Fruit fly (Drosophila melanogaster) whole organism, embryonic: ENCODE results near the gene CG7810.

ENCODE experiments used
- Asciz ChIP-seq: fragments of 200-800 bp; sonication (Bioruptor generic); optimal IDR thresholded peaks from 2 replicates; lab custom pipeline; 2017; ENCODE audit warnings: missing biosample characterization, mild to moderate bottlenecking, missing genetic modification characterization, missing genetic modification reagents
- CG10209 ChIP-seq: fragments of 200-800 bp; sonication (Bioruptor generic); optimal IDR thresholded peaks from 3 replicates; lab custom pipeline; 2017; ENCODE audit warnings: missing biosample characterization, mild to moderate bottlenecking, missing genetic modification characterization, missing genetic modification reagents
- CG10267 ChIP-seq: fragments of 200-800 bp; sonication (Bioruptor generic); optimal IDR thresholded peaks from 2 replicates; lab custom pipeline; 2018; ENCODE audit warnings: missing biosample characterization, mild to moderate bottlenecking, missing genetic modification characterization, moderate library complexity
- CG11456 ChIP-seq: fragments of 200-800 bp; sonication (Bioruptor generic); IDR thresholded peaks from 3 replicates; pipeline ENCODE4 v1.3.6; 2022; ENCODE audit warnings: missing biosample characterization, missing genetic modification characterization
- CG11504 ChIP-seq: fragments of 200-800 bp; sonication (Bioruptor generic); optimal IDR thresholded peaks from 3 replicates; lab custom pipeline; 2019; ENCODE audit warnings: missing biosample characterization, mild to moderate bottlenecking, missing genetic modification characterization, moderate library complexity
- CG12391 ChIP-seq: fragments of 200-800 bp; sonication (Bioruptor generic); optimal IDR thresholded peaks from 3 replicates; lab custom pipeline; 2018; ENCODE audit warnings: missing biosample characterization, mild to moderate bottlenecking, missing genetic modification characterization, moderate library complexity
- CG12659 ChIP-seq: fragments of 200-800 bp; sonication (Bioruptor generic); optimal IDR thresholded peaks from 3 replicates; lab custom pipeline; 2017; ENCODE audit warnings: mild to moderate bottlenecking, missing biosample characterization, missing genetic modification reagents, missing genetic modification characterization
- CG13287 ChIP-seq: fragments of 200-800 bp; sonication (Bioruptor generic); IDR thresholded peaks from 2 replicates; pipeline ENCODE4 v1.3.6; 2022; ENCODE audit warnings: missing biosample characterization, missing genetic modification characterization; ENCODE audit not compliant: partially characterized antibody
- CG13296 ChIP-seq: fragments of 200-800 bp; sonication (Bioruptor generic); optimal IDR thresholded peaks from 3 replicates; lab custom pipeline; 2018; ENCODE audit warnings: missing biosample characterization, mild to moderate bottlenecking, missing genetic modification characterization
- CG13424 ChIP-seq: fragments of 200-800 bp; sonication (Bioruptor generic); optimal IDR thresholded peaks from 2 replicates; lab custom pipeline; 2019; ENCODE audit warnings: missing biosample characterization, mild to moderate bottlenecking, missing genetic modification characterization, moderate library complexity
- CG14860 ChIP-seq: fragments of 200-800 bp; sonication (Bioruptor generic); IDR thresholded peaks from 3 replicates; pipeline ENCODE4 v1.3.6; 2022; ENCODE audit warnings: missing biosample characterization, missing genetic modification characterization; ENCODE audit not compliant: partially characterized antibody
- CG15269 ChIP-seq: fragments of 200-800 bp; sonication (Bioruptor generic); optimal IDR thresholded peaks from 2 replicates; lab custom pipeline; 2018; ENCODE audit warnings: missing biosample characterization, mild to moderate bottlenecking, missing genetic modification characterization, moderate library complexity
- CG17328 ChIP-seq: fragments of 200-800 bp; sonication (Bioruptor generic); IDR thresholded peaks from 2 replicates; pipeline ENCODE4 v1.3.6; 2022; ENCODE audit warnings: missing biosample characterization, missing genetic modification characterization
- CG17359 ChIP-seq: fragments of 200-800 bp; sonication (Bioruptor generic); optimal IDR thresholded peaks from 3 replicates; lab custom pipeline; 2018; ENCODE audit warnings: missing biosample characterization, mild to moderate bottlenecking, missing genetic modification characterization, moderate library complexity
- CG17361 ChIP-seq: fragments of 200-800 bp; sonication (Bioruptor generic); IDR thresholded peaks from 3 replicates; pipeline ENCODE4 v1.3.6; 2022; ENCODE audit warnings: missing biosample characterization, missing genetic modification characterization
- CG17385 ChIP-seq: fragments of 200-800 bp; sonication (Bioruptor generic); optimal IDR thresholded peaks from 3 replicates; lab custom pipeline; 2018; ENCODE audit warnings: missing biosample characterization, mild to moderate bottlenecking, missing genetic modification characterization
- CG18262 ChIP-seq: fragments of 200-800 bp; optimal IDR thresholded peaks from 3 replicates; lab custom pipeline; 2019; ENCODE audit warnings: missing biosample characterization, mild to moderate bottlenecking, missing genetic modification characterization, moderate library complexity
- CG18599 ChIP-seq: fragments of 200-800 bp; sonication (Bioruptor generic); optimal IDR thresholded peaks from 3 replicates; lab custom pipeline; 2017; ENCODE audit warnings: missing biosample characterization, missing genetic modification characterization, mild to moderate bottlenecking, moderate library complexity, missing genetic modification reagents
- CG2120 ChIP-seq: fragments of 200-800 bp; sonication (Bioruptor generic); optimal IDR thresholded peaks from 3 replicates; lab custom pipeline; 2016; ENCODE audit warnings: missing biosample characterization, missing genetic modification characterization
- CG2678 ChIP-seq: fragments of 200-800 bp; sonication (Bioruptor generic); optimal IDR thresholded peaks from 3 replicates; lab custom pipeline; 2019; ENCODE audit warnings: missing biosample characterization, mild to moderate bottlenecking, missing genetic modification characterization, moderate library complexity
- CG2712 ChIP-seq: fragments of 200-800 bp; optimal IDR thresholded peaks from 3 replicates; lab custom pipeline; 2019; ENCODE audit warnings: missing biosample characterization, mild to moderate bottlenecking, missing genetic modification characterization, moderate library complexity
- CG2875 ChIP-seq: fragments of 200-800 bp; sonication (Bioruptor generic); optimal IDR thresholded peaks from 2 replicates; lab custom pipeline; 2017; ENCODE audit warnings: missing biosample characterization, mild to moderate bottlenecking, missing genetic modification characterization, missing genetic modification reagents
- CG30403 ChIP-seq: fragments of 200-800 bp; sonication (Bioruptor generic); optimal IDR thresholded peaks from 3 replicates; lab custom pipeline; 2016; ENCODE audit warnings: missing biosample characterization, missing genetic modification characterization
- CG31441 ChIP-seq: fragments of 200-800 bp; sonication (Bioruptor generic); IDR thresholded peaks from 2 replicates; pipeline ENCODE4 v1.3.6; 2022; ENCODE audit warnings: missing biosample characterization, missing genetic modification characterization
- CG34224 ChIP-seq: fragments of 200-800 bp; sonication (Bioruptor generic); IDR thresholded peaks from 3 replicates; pipeline ENCODE4 v1.3.6; 2022; ENCODE audit warnings: missing biosample characterization, missing genetic modification characterization; ENCODE audit not compliant: partially characterized antibody
- CG3838 ChIP-seq: fragments of 200-800 bp; sonication (Bioruptor generic); optimal IDR thresholded peaks from 3 replicates; lab custom pipeline; 2016; ENCODE audit warnings: missing biosample characterization, missing genetic modification characterization
- CG8281 ChIP-seq: fragments of 200-800 bp; sonication (Bioruptor generic); optimal IDR thresholded peaks from 2 replicates; lab custom pipeline; 2018; ENCODE audit warnings: missing biosample characterization, mild to moderate bottlenecking, missing genetic modification characterization, moderate library complexity
- CG8924 ChIP-seq: fragments of 200-800 bp; optimal IDR thresholded peaks from 3 replicates; lab custom pipeline; 2019; ENCODE audit warnings: missing biosample characterization, mild to moderate bottlenecking, missing genetic modification characterization, moderate library complexity
- CTCF ChIP-seq: fragments of 200-800 bp; sonication (Bioruptor generic); optimal IDR thresholded peaks from 2 replicates; lab custom pipeline; 2017; ENCODE audit warnings: missing biosample characterization, mild to moderate bottlenecking, missing genetic modification characterization, moderate library complexity
- CoRest ChIP-seq: fragments of 200-800 bp; sonication (Bioruptor generic); optimal IDR thresholded peaks from 3 replicates; lab custom pipeline; 2018; ENCODE audit warnings: missing biosample characterization, mild to moderate bottlenecking, missing genetic modification characterization, moderate library complexity
- Dp ChIP-seq: fragments of 200-800 bp; sonication (Bioruptor generic); optimal IDR thresholded peaks from 2 replicates; lab custom pipeline; 2018; ENCODE audit warnings: missing biosample characterization, mild to moderate bottlenecking, missing genetic modification characterization, moderate library complexity
- Drgx ChIP-seq: fragments of 200-800 bp; sonication (Bioruptor generic); IDR thresholded peaks from 2 replicates; pipeline ENCODE4 v1.3.6; 2022; ENCODE audit warnings: missing biosample characterization, missing genetic modification characterization
- Fer1 ChIP-seq: fragments of 200-800 bp; sonication (Bioruptor generic); optimal IDR thresholded peaks from 2 replicates; lab custom pipeline; 2017; ENCODE audit warnings: missing biosample characterization, mild to moderate bottlenecking, missing genetic modification characterization
- Hmr ChIP-seq: fragments of 200-800 bp; sonication (Bioruptor generic); optimal IDR thresholded peaks from 3 replicates; lab custom pipeline; 2017; ENCODE audit warnings: mild to moderate bottlenecking, missing biosample characterization, missing genetic modification reagents, missing genetic modification characterization
- MBD-R2 ChIP-seq: fragments of 200-800 bp; sonication (Bioruptor generic); IDR thresholded peaks from 2 replicates; pipeline ENCODE4 v1.3.6; 2022; ENCODE audit warnings: missing biosample characterization, missing genetic modification characterization
- Med ChIP-seq: fragments of 200-800 bp; sonication (Bioruptor generic); peaks from one replicate; lab custom pipeline; 2016; ENCODE audit warnings: missing biosample characterization, missing genetic modification characterization, mild to moderate bottlenecking, inconsistent platforms, moderate library complexity
- Pdp1 ChIP-seq, 2 experiments: fragments of 200-800 bp; sonication (Bioruptor generic); optimal IDR thresholded peaks; 3 replicates each; lab custom pipeline; 2016; ENCODE audit warnings: missing biosample characterization in 2 of 2, missing genetic modification characterization in 2 of 2, mild to moderate bottlenecking in 1 of 2, moderate library complexity in 1 of 2
- Ptx1 ChIP-seq: fragments of 200-800 bp; sonication (Bioruptor generic); IDR thresholded peaks from 2 replicates; pipeline ENCODE4 v1.3.6; 2022; ENCODE audit warnings: missing biosample characterization, missing genetic modification characterization
- Rfx ChIP-seq: fragments of 200-800 bp; sonication (Bioruptor generic); IDR thresholded peaks from 2 replicates; pipeline ENCODE4 v1.3.6; 2022; ENCODE audit warnings: missing biosample characterization, missing genetic modification characterization
- en ChIP-seq: fragments of 200-800 bp; sonication (Bioruptor generic); optimal IDR thresholded peaks from 2 replicates; lab custom pipeline; 2016; ENCODE audit warnings: missing biosample characterization, missing genetic modification characterization
- gem ChIP-seq: fragments of 200-800 bp; sonication (Bioruptor generic); optimal IDR thresholded peaks from 2 replicates; lab custom pipeline; 2019; ENCODE audit warnings: missing biosample characterization, mild to moderate bottlenecking, missing genetic modification characterization, moderate library complexity
- lmd ChIP-seq: fragments of 200-800 bp; sonication (Bioruptor generic); IDR thresholded peaks from 2 replicates; pipeline ENCODE4 v1.3.6; 2022; ENCODE audit warnings: missing biosample characterization, missing genetic modification characterization
- pita ChIP-seq: fragments of 200-800 bp; sonication (Bioruptor generic); optimal IDR thresholded peaks from 2 replicates; lab custom pipeline; 2017; ENCODE audit warnings: missing biosample characterization, mild to moderate bottlenecking, missing genetic modification characterization
- pros ChIP-seq: fragments of 200-800 bp; sonication (Bioruptor generic); optimal IDR thresholded peaks from 3 replicates; lab custom pipeline; 2019; ENCODE audit warnings: missing biosample characterization, mild to moderate bottlenecking, missing genetic modification characterization, moderate library complexity
- sens ChIP-seq: fragments of 200-800 bp; sonication (Bioruptor generic); peaks from one replicate; lab custom pipeline; 2016; ENCODE audit warnings: missing biosample characterization, missing genetic modification characterization
- sqz ChIP-seq: fragments of 200-800 bp; sonication (Bioruptor generic); optimal IDR thresholded peaks from 3 replicates; lab custom pipeline; 2018; ENCODE audit warnings: missing biosample characterization, mild to moderate bottlenecking, missing genetic modification characterization
- tgo ChIP-seq: fragments of 200-800 bp; sonication (Bioruptor generic); IDR thresholded peaks from 3 replicates; pipeline ENCODE4 v1.3.6; 2022; ENCODE audit warnings: missing biosample characterization, missing genetic modification characterization
- vvl ChIP-seq: fragments of 200-800 bp; sonication (Bioruptor generic); IDR thresholded peaks from 2 replicates; pipeline ENCODE4 v1.3.6; 2022; ENCODE audit warnings: missing biosample characterization, missing genetic modification characterization

CG7810 gene

dm6 chr2L:8326414-8327271 lies 15.6 kb upstream of the CG7810 start (continued):
- TF ChIP-seq CG15269 (tag; lab: Kevin White, UChicago) (peak; percentile 53), Rfx (GFP tag; lab: Robert Waterston, UW) (no peak), CG31441 (GFP tag; lab: Robert Waterston, UW) (peak; percentile 51), CG13424 (tag; lab: Kevin White, UChicago) (peak; percentile 41), CG14860 (GFP tag; lab: Robert Waterston, UW) (no peak), CG12391 (tag; lab: Kevin White, UChicago) (peak; percentile 42), MBD-R2 (no peak), CG18262 (tag; lab: Kevin White, UChicago) (peak; percentile 22), CG11504 (tag; lab: Kevin White, UChicago) (peak; percentile 71), CTCF (GFP tag; lab: Kevin White, UChicago) (peak; percentile 34), Fer1 (GFP tag; lab: Kevin White, UChicago) (peak; percentile 25), CG13287 (GFP tag; lab: Robert Waterston, UW) (peak; percentile 8; the same call in 1 of the 2 replicates), Pdp1 (GFP tag; optimal IDR thresholded peaks at IDR 0.05; lab: Kevin White, UChicago) (peak in 1 of 2 experiments; percentile 39), CG13296 (GFP tag; lab: Kevin White, UChicago) (peak; percentile 28), CG2875 (GFP tag; lab: Kevin White, UChicago) (no peak), CG12659 (GFP tag; lab: Kevin White, UChicago) (peak; percentile 18), gem (tag; lab: Kevin White, UChicago) (peak; percentile 61), CG8924 (tag; lab: Kevin White, UChicago) (peak; percentile 19), CG34224 (GFP tag; lab: Robert Waterston, UW) (no peak), tgo (GFP tag; lab: Robert Waterston, UW) (peak; percentile 28; the same call in 1 of the 3 replicates), sens (GFP tag; lab: Kevin White, UChicago) (peak; percentile 18), vvl (peak; percentile 55; the same call in 1 of the 2 replicates), en (GFP tag; lab: Kevin White, UChicago) (no peak), CG10209 (GFP tag; lab: Kevin White, UChicago) (peak; percentile 18), CG17359 (peak; percentile 39), Drgx (GFP tag; lab: Robert Waterston, UW) (0 out of 2 replicates have a peak, but pooled peaks have one; percentile 35), CG8281 (tag; lab: Kevin White, UChicago) (no peak), lmd (GFP tag; lab: Robert Waterston, UW) (no peak), CG3838 (GFP tag; lab: Kevin White, UChicago) (no peak), pros (GFP tag; lab: Kevin White, UChicago) (no peak), pita (peak; percentile 1), Med (GFP tag; lab: Kevin White, UChicago) (peak; percentile 48), CG17328 (GFP tag; lab: Robert Waterston, UW) (no peak), CG17385 (GFP tag; lab: Kevin White, UChicago) (peak; percentile 3), CG17361 (0 out of 3 replicates have a peak, but pooled peaks have one; percentile 14), CG30403 (GFP tag; lab: Kevin White, UChicago) (peak; percentile 25), CG2678 (tag; lab: Kevin White, UChicago) (peak; percentile 59), Dp (GFP tag; lab: Kevin White, UChicago) (peak; percentile 48), Ptx1 (0 out of 2 replicates have a peak, but pooled peaks have one; percentile 18), CG10267 (peak; percentile 11), CG2120 (GFP tag; lab: Kevin White, UChicago) (peak; percentile 15), CG11456 (GFP tag; lab: Robert Waterston, UW) (no peak), Hmr (GFP tag; lab: Kevin White, UChicago) (peak; percentile 60), CoRest (tag; lab: Kevin White, UChicago) (peak; percentile 28), sqz (GFP tag; lab: Kevin White, UChicago) (no peak), CG18599 (GFP tag; lab: Kevin White, UChicago) (peak; percentile 37), CG2712 (peak; percentile 40), Asciz (GFP tag; lab: Kevin White, UChicago) (peak; percentile 5)
